Worm (Caenorhabditis elegans) whole organism, L3 larva: Measurements from ENCODE around the gene C01B10.3.

Experiments used
- ZK546.5 ChIP-seq: sonication (generic microtip); optimal IDR thresholded peaks from 2 replicates; lab custom pipeline; 2017; ENCODE audit warnings: missing biosample characterization, missing genetic modification characterization
- daf-12 ChIP-seq: fragments of 150-350 bp; optimal IDR thresholded peaks from 2 replicates; lab custom pipeline; 2014; ENCODE audit warnings: missing biosample characterization, missing genetic modification reagents, missing genetic modification characterization
- egl-27 ChIP-seq: sonication (generic microtip); optimal IDR thresholded peaks from 4 replicates; lab custom pipeline; 2017; ENCODE audit warnings: missing biosample characterization, missing genetic modification reagents, missing genetic modification characterization
- eor-1 ChIP-seq, 2 experiments: fragments of 150-350 bp; optimal IDR thresholded peaks; 2 replicates each; lab custom pipeline; 2014 to 2018; ENCODE audit warnings: missing biosample characterization in 2 of 2, missing genetic modification characterization in 2 of 2
- fkh-2 ChIP-seq: fragments of 150-350 bp; optimal IDR thresholded peaks from 2 replicates; lab custom pipeline; 2014; ENCODE audit warnings: missing biosample characterization, missing genetic modification reagents, missing genetic modification characterization
- lin-39 ChIP-seq: fragments of 150-350 bp; optimal IDR thresholded peaks from 2 replicates; lab custom pipeline; 2018; ENCODE audit warnings: missing biosample characterization, missing genetic modification reagents, missing genetic modification characterization
- nhr-11 ChIP-seq: fragments of 150-350 bp; optimal IDR thresholded peaks from 2 replicates; lab custom pipeline; 2014; ENCODE audit warnings: missing biosample characterization, missing genetic modification characterization
- nhr-237 ChIP-seq: fragments of 150-350 bp; optimal IDR thresholded peaks from 2 replicates; lab custom pipeline; 2014; ENCODE audit warnings: missing biosample characterization, missing genetic modification characterization
- nhr-77 ChIP-seq: fragments of 150-350 bp; optimal IDR thresholded peaks from 2 replicates; lab custom pipeline; 2014; ENCODE audit warnings: missing biosample characterization, missing genetic modification characterization
- sea-2 ChIP-seq: fragments of 150-350 bp; sonication (generic microtip); optimal IDR thresholded peaks from 4 replicates; lab custom pipeline; 2014; ENCODE audit warnings: missing biosample characterization, missing genetic modification reagents, missing genetic modification characterization
- snpc-4 ChIP-seq: fragments of 150-350 bp; optimal IDR thresholded peaks from 2 replicates; lab custom pipeline; 2014; ENCODE audit warnings: missing biosample characterization, missing genetic modification characterization

DNA sequence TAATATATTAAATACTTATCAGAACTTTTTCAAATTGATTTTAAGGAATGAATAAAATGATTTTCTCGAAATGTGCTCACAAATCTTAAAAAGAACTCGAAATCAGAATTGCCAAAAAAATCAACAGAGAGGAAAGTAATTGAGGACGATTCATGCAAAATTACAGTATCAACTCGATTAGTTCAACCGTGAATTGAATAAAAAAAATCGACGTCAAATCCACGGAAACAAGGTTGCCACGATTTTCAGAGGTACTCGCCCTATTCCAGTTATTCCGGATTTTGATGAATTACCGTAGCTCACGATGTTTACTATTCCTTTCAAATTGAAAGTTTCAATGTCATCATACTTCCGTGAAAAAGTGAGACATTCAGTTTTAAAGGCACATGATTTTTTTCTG lies 18.8 kb downstream of the C01B10.3 start, which contains the start of gene F15B10.3:
- TF ChIP-seq fkh-2 (tag; lab: Kevin White, UChicago) (no peak), nhr-237 (tag; lab: Kevin White, UChicago) (no peak), snpc-4 (tag; lab: Kevin White, UChicago) (no peak), nhr-77 (no peak), nhr-11 (no peak), daf-12 (tag; lab: Kevin White, UChicago) (no peak), eor-1 (tag; optimal IDR thresholded peaks at IDR 0.05; lab: Kevin White, UChicago) (no peak), ZK546.5 (tag; lab: Kevin White, UChicago) (no peak), sea-2 (GFP tag; lab: Kevin White, UChicago) (no peak), egl-27 (no peak), lin-39 (tag; lab: Kevin White, UChicago) (no peak)
